Worm (Caenorhabditis elegans): ENCODE measurements around the gene srw-48.
A peak's percentile ranks its signal among the peaks of the same experiment; 100 is the strongest.

Gene srw-48

ce11 chrV:16395739-16396138 is 25.1 kb upstream of the srw-48 start, which contains the start of gene F13A7.12:
Gene F13A7.12, plus strand, starts transcription at chrV:16396039.
- TF ChIP-seq ama-1 (optimal IDR thresholded peaks at IDR 0.05) = no peak
- TF ChIP-seq nhr-25 (tag; optimal IDR thresholded peaks at IDR 0.05) = no peak
- TF ChIP-seq hmg-11 (tag; optimal IDR thresholded peaks at IDR 0.05) = no peak
- no peak for TF ChIP-seq ceh-82 (tag; optimal IDR thresholded peaks at IDR 0.05)
- no peak for TF ChIP-seq ceh-16 (tag; optimal IDR thresholded peaks at IDR 0.05)
- no peak for TF ChIP-seq skn-1 (tag; optimal IDR thresholded peaks at IDR 0.05)
- TF ChIP-seq snpc-4 (tag; optimal IDR thresholded peaks at IDR 0.05) = no peak
- no peak for TF ChIP-seq egl-27 (tag; optimal IDR thresholded peaks at IDR 0.05)
- no peak for TF ChIP-seq ceh-28 (tag; optimal IDR thresholded peaks at IDR 0.05)
- TF ChIP-seq nhr-76 (tag; optimal IDR thresholded peaks at IDR 0.05) = no peak
- TF ChIP-seq lsy-12 (tag; optimal IDR thresholded peaks at IDR 0.05) = no peak
- TF ChIP-seq lin-39 (tag; optimal IDR thresholded peaks at IDR 0.05) = no peak
- no peak for TF ChIP-seq nhr-11 (tag; optimal IDR thresholded peaks at IDR 0.05)
- no peak for TF ChIP-seq fkh-10 (GFP tag; optimal IDR thresholded peaks at IDR 0.05)
- no peak for TF ChIP-seq fkh-2 (tag; optimal IDR thresholded peaks at IDR 0.05)
- no peak for TF ChIP-seq ztf-4 (tag; optimal IDR thresholded peaks at IDR 0.05)
- TF ChIP-seq sea-2 (GFP tag; optimal IDR thresholded peaks at IDR 0.05) = no peak
- TF ChIP-seq nhr-43 (tag; optimal IDR thresholded peaks at IDR 0.05; ENCODE audit: poor library complexity, severe bottlenecking) = no peak
- no peak for TF ChIP-seq R02D3.7 (tag; optimal IDR thresholded peaks at IDR 0.05)
- TF ChIP-seq elt-3 (tag; optimal IDR thresholded peaks at IDR 0.05) = no peak

ce11 chrV:16399388-16399787 is 21.4 kb upstream of the srw-48 start, which contains the start of gene sre-36:
Gene sre-36, plus strand, starts transcription at chrV:16399688.
- TF ChIP-seq egl-27 (tag; optimal IDR thresholded peaks at IDR 0.05) (no peak), nfya-1 (tag; optimal IDR thresholded peaks at IDR 0.05; ENCODE audit: insufficient read depth) (no peak), lsy-12 (tag; optimal IDR thresholded peaks at IDR 0.05) (no peak), ceh-82 (tag; optimal IDR thresholded peaks at IDR 0.05) (no peak), ZK546.5 (tag; optimal IDR thresholded peaks at IDR 0.05) (no peak)

ce11 chrV:16401519-16401918 is 19.3 kb upstream of the srw-48 start, which contains the start of gene F13A7.14:
Gene F13A7.14, plus strand, starts transcription at chrV:16401891.
- TF ChIP-seq nhr-25 (tag; optimal IDR thresholded peaks at IDR 0.05) = peak; percentile 45
- TF ChIP-seq lin-15B (tag; optimal IDR thresholded peaks at IDR 0.05) = peak; percentile 76
- TF ChIP-seq egl-5 (tag; optimal IDR thresholded peaks at IDR 0.05) = no peak
- peak; percentile 88 for TF ChIP-seq snpc-4 (tag; optimal IDR thresholded peaks at IDR 0.05)
- no peak for TF ChIP-seq sea-2 (GFP tag; optimal IDR thresholded peaks at IDR 0.05)
- no peak for TF ChIP-seq zag-1 (tag; optimal IDR thresholded peaks at IDR 0.05)
- TF ChIP-seq elt-1 (tag; optimal IDR thresholded peaks at IDR 0.05) = peak; percentile 17
- no peak for TF ChIP-seq aly-2 (tag; optimal IDR thresholded peaks at IDR 0.05)
- peak; percentile 59 for TF ChIP-seq R02D3.7 (tag; optimal IDR thresholded peaks at IDR 0.05)
- no peak for TF ChIP-seq ceh-16 (tag; optimal IDR thresholded peaks at IDR 0.05)
- TF ChIP-seq daf-12 (tag; optimal IDR thresholded peaks at IDR 0.05) = no peak
- no peak for TF ChIP-seq fkh-2 (tag; optimal IDR thresholded peaks at IDR 0.05)
- TF ChIP-seq nhr-12 (tag; optimal IDR thresholded peaks at IDR 0.05) = no peak
- TF ChIP-seq nhr-67 (tag; optimal IDR thresholded peaks at IDR 0.05) = no peak
- TF ChIP-seq nhr-77 (tag; optimal IDR thresholded peaks at IDR 0.05) = no peak
- TF ChIP-seq lin-39 (tag; optimal IDR thresholded peaks at IDR 0.05) = peak; percentile 65
- TF ChIP-seq fkh-10 (GFP tag; optimal IDR thresholded peaks at IDR 0.05) = peak; percentile 14
- TF ChIP-seq egl-27 (tag; optimal IDR thresholded peaks at IDR 0.05) = no peak
- peak; percentile 90 for TF ChIP-seq nhr-43 (tag; optimal IDR thresholded peaks at IDR 0.05; ENCODE audit: poor library complexity, severe bottlenecking)
- TF ChIP-seq elt-3 (tag; optimal IDR thresholded peaks at IDR 0.05) = no peak
- no peak for TF ChIP-seq ztf-11 (tag; optimal IDR thresholded peaks at IDR 0.05)
- peak; percentile 73 for TF ChIP-seq pha-4 (tag; optimal IDR thresholded peaks at IDR 0.05)
- TF ChIP-seq lsy-12 (tag; optimal IDR thresholded peaks at IDR 0.05) = peak; percentile 73
- TF ChIP-seq pqm-1 (tag; optimal IDR thresholded peaks at IDR 0.05) = peak; percentile 26
- TF ChIP-seq nhr-76 (tag; optimal IDR thresholded peaks at IDR 0.05) = no peak
- TF ChIP-seq ceh-9 (tag; optimal IDR thresholded peaks at IDR 0.05) = no peak
- peak; percentile 81 for TF ChIP-seq nhr-23 (tag; optimal IDR thresholded peaks at IDR 0.05)
- no peak for TF ChIP-seq fos-1 (tag; optimal IDR thresholded peaks at IDR 0.05)
- TF ChIP-seq unc-62 (GFP tag; optimal IDR thresholded peaks at IDR 0.05) = no peak
- peak; percentile 63 for TF ChIP-seq hmg-11 (tag; optimal IDR thresholded peaks at IDR 0.05)
- peak; percentile 29 for TF ChIP-seq skn-1 (tag; optimal IDR thresholded peaks at IDR 0.05)
- TF ChIP-seq ztf-4 (tag; optimal IDR thresholded peaks at IDR 0.05) = no peak
- TF ChIP-seq nhr-11 (tag; optimal IDR thresholded peaks at IDR 0.05) = no peak
- no peak for TF ChIP-seq ceh-82 (tag; optimal IDR thresholded peaks at IDR 0.05)
- no peak for TF ChIP-seq nhr-237 (tag; optimal IDR thresholded peaks at IDR 0.05)
- TF ChIP-seq nfya-1 (tag; optimal IDR thresholded peaks at IDR 0.05; ENCODE audit: insufficient read depth) = peak; percentile 83
- TF ChIP-seq eor-1 (tag; optimal IDR thresholded peaks at IDR 0.05) = no peak
- TF ChIP-seq elt-2 (tag; optimal IDR thresholded peaks at IDR 0.05) = peak; percentile 41
- peak; percentile 16 for TF ChIP-seq ceh-28 (tag; optimal IDR thresholded peaks at IDR 0.05)
